Worm (Caenorhabditis elegans) whole organism, early embryonic: Measurements from ENCODE around the gene Y47D3A.13.

Experiments used
- B0310.2 ChIP-seq: sonication (generic microtip); optimal IDR thresholded peaks from 2 replicates; lab custom pipeline; 2016; ENCODE audit warnings: mild to moderate bottlenecking, missing genetic modification characterization, missing compliant biosample characterization
- F13C5.2 ChIP-seq: sonication (generic microtip); optimal IDR thresholded peaks from 2 replicates; lab custom pipeline; 2017; ENCODE audit warnings: mild to moderate bottlenecking, missing genetic modification characterization, inconsistent platforms, missing compliant biosample characterization
- aly-1 ChIP-seq: sonication (generic microtip); optimal IDR thresholded peaks from 2 replicates; lab custom pipeline; 2016; ENCODE audit warnings: missing genetic modification characterization, missing compliant biosample characterization
- ama-1 ChIP-seq: fragments of 150-350 bp; optimal IDR thresholded peaks from 2 replicates; lab custom pipeline; 2014
- ceh-13 ChIP-seq: fragments of 200-800 bp; sonication (Bioruptor generic); optimal IDR thresholded peaks from 2 replicates; lab custom pipeline; 2018; ENCODE audit warnings: mild to moderate bottlenecking, missing genetic modification characterization, missing compliant biosample characterization
- ceh-36 ChIP-seq: sonication (generic microtip); optimal IDR thresholded peaks from 2 replicates; lab custom pipeline; 2016; ENCODE audit warnings: missing genetic modification characterization, inconsistent platforms, missing compliant biosample characterization
- ets-7 ChIP-seq: sonication (generic microtip); optimal IDR thresholded peaks from 2 replicates; lab custom pipeline; 2016; ENCODE audit warnings: missing genotype, missing genetic modification characterization, missing compliant biosample characterization
- flt-1 ChIP-seq: fragments of 200-800 bp; sonication (Bioruptor generic); IDR thresholded peaks from 2 replicates; pipeline ENCODE4 v1.3.6; 2022; ENCODE audit warnings: missing genetic modification characterization, missing compliant biosample characterization
- hmbx-1 ChIP-seq: sonication (generic microtip); optimal IDR thresholded peaks from 2 replicates; lab custom pipeline; 2016; ENCODE audit warnings: mild to moderate bottlenecking, missing genetic modification characterization, missing compliant biosample characterization
- hmg-4 ChIP-seq: fragments of 200-800 bp; sonication (Bioruptor generic); optimal IDR thresholded peaks from 2 replicates; lab custom pipeline; 2018; ENCODE audit warnings: mild to moderate bottlenecking, missing genetic modification characterization, missing compliant biosample characterization
- hnd-1 ChIP-seq: sonication (generic microtip); optimal IDR thresholded peaks from 2 replicates; lab custom pipeline; 2016; ENCODE audit warnings: missing genetic modification characterization, missing compliant biosample characterization
- pes-1 ChIP-seq: fragments of 200-800 bp; sonication (Bioruptor generic); IDR thresholded peaks from 2 replicates; pipeline ENCODE4 v1.3.6; 2022; ENCODE audit warnings: missing genetic modification reagents, missing genetic modification characterization, missing compliant biosample characterization
- scrt-1 ChIP-seq: fragments of 200-800 bp; sonication (Bioruptor generic); IDR thresholded peaks from 2 replicates; pipeline ENCODE4 v1.3.6; 2022; ENCODE audit warnings: missing genetic modification characterization, missing compliant biosample characterization
- sea-1 ChIP-seq: fragments of 200-800 bp; sonication (Bioruptor generic); conservative IDR thresholded peaks from 2 replicates; pipeline ENCODE4 v1.3.6; 2022; ENCODE audit warnings: missing genetic modification characterization, missing compliant biosample characterization
- tbx-11 ChIP-seq: fragments of 200-800 bp; sonication (Bioruptor generic); IDR thresholded peaks from 2 replicates; pipeline ENCODE4 v1.3.6; 2022; ENCODE audit warnings: missing genetic modification characterization, missing compliant biosample characterization
- tbx-37 ChIP-seq: fragments of 200-800 bp; sonication (Bioruptor generic); conservative IDR thresholded peaks from 2 replicates; pipeline ENCODE4 v1.3.6; 2022; ENCODE audit warnings: missing genetic modification reagents, missing genetic modification characterization, missing compliant biosample characterization
- tra-4 ChIP-seq: sonication (generic microtip); optimal IDR thresholded peaks from 2 replicates; lab custom pipeline; 2017; ENCODE audit warnings: missing genetic modification characterization, missing compliant biosample characterization

The Y47D3A.13 gene

ce11 chrIII:11251718-11252441 is 28.0 kb upstream of the Y47D3A.13 start, which contains the start of gene Y47D3A.32:
Y47D3A.32 (plus strand) TSS chrIII:11252391.
- TF ChIP-seq tbx-11: no peak
- no peak for TF ChIP-seq F13C5.2 (tag; lab: Kevin White, UChicago)
- TF ChIP-seq hmbx-1 (tag; lab: Kevin White, UChicago): no peak
- no peak for TF ChIP-seq B0310.2
- TF ChIP-seq hnd-1 (tag; lab: Kevin White, UChicago): no peak
- TF ChIP-seq tbx-37 (GFP tag; lab: Robert Waterston, UW): no peak
- TF ChIP-seq pes-1 (GFP tag; lab: Robert Waterston, UW): no peak
- TF ChIP-seq tra-4 (tag; lab: Kevin White, UChicago): no peak
- TF ChIP-seq ets-7: no peak
- no peak for TF ChIP-seq sea-1 (GFP tag; lab: Robert Waterston, UW)
- TF ChIP-seq ceh-36: no peak
- TF ChIP-seq ceh-13 (GFP tag; lab: Kevin White, UChicago): no peak
- TF ChIP-seq scrt-1 (GFP tag; lab: Robert Waterston, UW): no peak

ce11 chrIII:11248897-11249296 is 25.0 kb upstream of the Y47D3A.13 start:
- TF ChIP-seq hnd-1 (tag; lab: Kevin White, UChicago): no peak
- no peak for TF ChIP-seq pes-1 (GFP tag; lab: Robert Waterston, UW)
- TF ChIP-seq tbx-11: no peak
- TF ChIP-seq tbx-37 (GFP tag; lab: Robert Waterston, UW): no peak
- TF ChIP-seq F13C5.2 (tag; lab: Kevin White, UChicago): no peak
- no peak for TF ChIP-seq ceh-36
- TF ChIP-seq aly-1 (tag; lab: Kevin White, UChicago): no peak
- no peak for TF ChIP-seq hmbx-1 (tag; lab: Kevin White, UChicago)
- TF ChIP-seq ama-1 (lab: Kevin White, UChicago): no peak
- TF ChIP-seq B0310.2: no peak
- no peak for TF ChIP-seq flt-1 (GFP tag; lab: Robert Waterston, UW)
- no peak for TF ChIP-seq tra-4 (tag; lab: Kevin White, UChicago)
- TF ChIP-seq hmg-4: no peak
- no peak for TF ChIP-seq sea-1 (GFP tag; lab: Robert Waterston, UW)
- TF ChIP-seq scrt-1 (GFP tag; lab: Robert Waterston, UW): no peak
- TF ChIP-seq ceh-13 (GFP tag; lab: Kevin White, UChicago): no peak
- TF ChIP-seq ets-7: no peak

- TF ChIP-seq tbx-37 (GFP tag; lab: Robert Waterston, UW) (no peak), pes-1 (GFP tag; lab: Robert Waterston, UW) (no peak), ets-7 (no peak), F13C5.2 (tag; lab: Kevin White, UChicago) (no peak), flt-1 (GFP tag; lab: Robert Waterston, UW) (no peak), ceh-13 (GFP tag; lab: Kevin White, UChicago) (no peak), sea-1 (GFP tag; lab: Robert Waterston, UW) (no peak), hmbx-1 (tag; lab: Kevin White, UChicago) (no peak), scrt-1 (GFP tag; lab: Robert Waterston, UW) (no peak), B0310.2 (no peak), aly-1 (tag; lab: Kevin White, UChicago) (no peak), hmg-4 (no peak), tra-4 (tag; lab: Kevin White, UChicago) (no peak), tbx-11 (no peak), ceh-36 (no peak)
Observed at ce11 chrIII:11246588-11246987, 22.7 kb upstream of the Y47D3A.13 start.

- TF ChIP-seq ceh-13 (GFP tag; lab: Kevin White, UChicago) (no peak), flt-1 (GFP tag; lab: Robert Waterston, UW) (no peak), hnd-1 (tag; lab: Kevin White, UChicago) (no peak), sea-1 (GFP tag; lab: Robert Waterston, UW) (no peak), pes-1 (GFP tag; lab: Robert Waterston, UW) (no peak), tbx-11 (no peak), tra-4 (tag; lab: Kevin White, UChicago) (no peak), tbx-37 (GFP tag; lab: Robert Waterston, UW) (no peak), scrt-1 (GFP tag; lab: Robert Waterston, UW) (no peak)
Observed at ce11 chrIII:11244820-11245219, 20.9 kb upstream of the Y47D3A.13 start, which contains the start of gene rsks-1. rsks-1 (plus strand) TSS chrIII:11245120.

- TF ChIP-seq B0310.2: no peak
- no peak for TF ChIP-seq hmbx-1 (tag; lab: Kevin White, UChicago)
- no peak for TF ChIP-seq hnd-1 (tag; lab: Kevin White, UChicago)
- no peak for TF ChIP-seq F13C5.2 (tag; lab: Kevin White, UChicago)
- no peak for TF ChIP-seq scrt-1 (GFP tag; lab: Robert Waterston, UW)
- no peak for TF ChIP-seq tbx-37 (GFP tag; lab: Robert Waterston, UW)
- TF ChIP-seq ets-7: no peak
- no peak for TF ChIP-seq aly-1 (tag; lab: Kevin White, UChicago)
- no peak for TF ChIP-seq flt-1 (GFP tag; lab: Robert Waterston, UW)
- no peak for TF ChIP-seq pes-1 (GFP tag; lab: Robert Waterston, UW)
- TF ChIP-seq hmg-4: no peak
- TF ChIP-seq tra-4 (tag; lab: Kevin White, UChicago): no peak
- TF ChIP-seq ama-1 (lab: Kevin White, UChicago): no peak
Observed at ce11 chrIII:11244338-11244737, 20.4 kb upstream of the Y47D3A.13 start.

- TF ChIP-seq hnd-1 (tag; lab: Kevin White, UChicago): no peak
- no peak for TF ChIP-seq ceh-36
- no peak for TF ChIP-seq tra-4 (tag; lab: Kevin White, UChicago)
- TF ChIP-seq ama-1 (lab: Kevin White, UChicago): no peak
- no peak for TF ChIP-seq aly-1 (tag; lab: Kevin White, UChicago)
- TF ChIP-seq sea-1 (GFP tag; lab: Robert Waterston, UW): no peak
- no peak for TF ChIP-seq ets-7
- TF ChIP-seq tbx-37 (GFP tag; lab: Robert Waterston, UW): no peak
- TF ChIP-seq tbx-11: no peak
- TF ChIP-seq scrt-1 (GFP tag; lab: Robert Waterston, UW): no peak
Observed at ce11 chrIII:11243421-11243820, 19.5 kb upstream of the Y47D3A.13 start.
